Worm (Caenorhabditis elegans) whole organism, L1 larva: ENCODE data around the gene srj-8.

Experiments
- C04F5.9 ChIP-seq: sonication (generic microtip); optimal IDR thresholded peaks from 2 replicates; lab custom pipeline; 2016; ENCODE audit warnings: missing genetic modification characterization, missing compliant biosample characterization
- Y116A8C.19 ChIP-seq: sonication (generic microtip); optimal IDR thresholded peaks from 2 replicates; lab custom pipeline; 2016; ENCODE audit warnings: missing compliant biosample characterization, missing genetic modification characterization, borderline replicate concordance
- aha-1 ChIP-seq: fragments of 150-350 bp; optimal IDR thresholded peaks from 2 replicates; lab custom pipeline; 2014; ENCODE audit warnings: missing biosample characterization, missing genetic modification characterization
- aly-2 ChIP-seq: fragments of 150-350 bp; optimal IDR thresholded peaks from 2 replicates; lab custom pipeline; 2014; ENCODE audit warnings: missing biosample characterization, missing genetic modification characterization
- blmp-1 ChIP-seq: fragments of 150-350 bp; optimal IDR thresholded peaks from 2 replicates; lab custom pipeline; 2014; ENCODE audit warnings: missing biosample characterization, missing genetic modification characterization
- ceh-63 ChIP-seq: fragments of 200-800 bp; sonication (Bioruptor generic); optimal IDR thresholded peaks from 2 replicates; lab custom pipeline; 2018; ENCODE audit warnings: mild to moderate bottlenecking, missing genetic modification characterization, missing compliant biosample characterization
- ceh-8 ChIP-seq: fragments of 200-800 bp; sonication (Bioruptor generic); optimal IDR thresholded peaks from 2 replicates; lab custom pipeline; 2018; ENCODE audit warnings: mild to moderate bottlenecking, missing genetic modification characterization, moderate library complexity, missing compliant biosample characterization
- dpl-1 ChIP-seq, 3 experiments: fragments of 150-350 bp in 2 of 3; sonication (generic microtip) in 1 of 3; optimal IDR thresholded peaks; 2 replicates each; lab custom pipeline; 2014 to 2017; ENCODE audit warnings: missing biosample characterization in 3 of 3, missing genetic modification characterization in 3 of 3, missing genetic modification reagents in 3 of 3
- dsc-1 ChIP-seq: sonication (generic microtip); optimal IDR thresholded peaks from 2 replicates; lab custom pipeline; 2016; ENCODE audit warnings: mild to moderate bottlenecking, missing genetic modification characterization, missing compliant biosample characterization
- efl-1 ChIP-seq, 4 experiments: fragments of 150-350 bp; optimal IDR thresholded peaks in 3 of 4; peaks in 1 of 4; 1 replicate in 1 of 4; 2 replicates in 3 of 4; lab custom pipeline; 2014; ENCODE audit warnings: missing biosample characterization in 2 of 4, missing genetic modification characterization in 2 of 4, missing genetic modification reagents in 2 of 4
- egl-27 ChIP-seq, 2 experiments: fragments of 150-350 bp in 1 of 2; sonication (generic microtip); optimal IDR thresholded peaks; 3 replicates each; lab custom pipeline; 2017 to 2018; ENCODE audit warnings: missing biosample characterization in 2 of 2, missing genetic modification characterization in 2 of 2, missing genetic modification reagents in 2 of 2
- elt-2 ChIP-seq: sonication (generic microtip); optimal IDR thresholded peaks from 2 replicates; lab custom pipeline; 2016; ENCODE audit warnings: missing genetic modification characterization, mild to moderate bottlenecking, inconsistent platforms, missing compliant biosample characterization, missing genetic modification reagents
- ets-5 ChIP-seq: fragments of 200-800 bp; sonication (Bioruptor generic); IDR thresholded peaks from 2 replicates; pipeline ENCODE4 v1.3.6; 2022; ENCODE audit warnings: missing genetic modification characterization, missing compliant biosample characterization
- fkh-8 ChIP-seq: sonication (generic microtip); optimal IDR thresholded peaks from 2 replicates; lab custom pipeline; 2016; ENCODE audit warnings: mild to moderate bottlenecking, missing genetic modification characterization, missing compliant biosample characterization
- hlh-4 ChIP-seq: sonication (generic microtip); optimal IDR thresholded peaks from 2 replicates; lab custom pipeline; 2016; ENCODE audit warnings: mild to moderate bottlenecking, missing genetic modification characterization, missing compliant biosample characterization
- irx-1 ChIP-seq: sonication (generic microtip); optimal IDR thresholded peaks from 2 replicates; lab custom pipeline; 2016; ENCODE audit warnings: missing genetic modification characterization, missing compliant biosample characterization
- isw-1 ChIP-seq: fragments of 200-800 bp; sonication (Bioruptor generic); IDR thresholded peaks from 2 replicates; pipeline ENCODE4 v1.3.6; 2022; ENCODE audit warnings: missing genetic modification characterization, missing compliant biosample characterization
- jun-1 ChIP-seq: fragments of 150-350 bp; optimal IDR thresholded peaks from 2 replicates; lab custom pipeline; 2014; ENCODE audit warnings: missing biosample characterization, missing genetic modification reagents, missing genetic modification characterization
- lin-13 ChIP-seq: fragments of 150-350 bp; optimal IDR thresholded peaks from 2 replicates; lab custom pipeline; 2014; ENCODE audit warnings: missing biosample characterization, missing genetic modification reagents, missing genetic modification characterization
- lin-14 ChIP-seq: fragments of 200-800 bp; sonication (Bioruptor generic); optimal IDR thresholded peaks from 2 replicates; lab custom pipeline; 2018; ENCODE audit warnings: mild to moderate bottlenecking, missing genetic modification characterization, moderate library complexity, missing compliant biosample characterization
- lin-15B ChIP-seq: fragments of 150-350 bp; sonication (generic microtip); optimal IDR thresholded peaks from 3 replicates; lab custom pipeline; 2014; ENCODE audit warnings: missing biosample characterization, missing genetic modification characterization
- lin-35 ChIP-seq, 2 experiments: fragments of 150-350 bp; optimal IDR thresholded peaks; 2 replicates each; lab custom pipeline; 2014; ENCODE audit warnings: missing biosample characterization in 2 of 2, missing genetic modification characterization in 2 of 2, missing genetic modification reagents in 2 of 2
- lir-3 ChIP-seq: sonication (generic microtip); optimal IDR thresholded peaks from 2 replicates; lab custom pipeline; 2016; ENCODE audit warnings: mild to moderate bottlenecking, missing genetic modification characterization, moderate library complexity, missing compliant biosample characterization; ENCODE audit not compliant: poor library complexity
- lsy-2 ChIP-seq, 2 experiments: fragments of 150-350 bp; optimal IDR thresholded peaks; 2 replicates each; lab custom pipeline; 2014; ENCODE audit warnings: missing biosample characterization in 2 of 2, missing genetic modification characterization in 2 of 2
- mdl-1 ChIP-seq, 2 experiments: fragments of 150-350 bp; optimal IDR thresholded peaks; 2 replicates each; lab custom pipeline; 2014 to 2017; ENCODE audit warnings: missing biosample characterization in 2 of 2, missing genetic modification characterization in 2 of 2, inconsistent platforms in 1 of 2
- mef-2 ChIP-seq: fragments of 150-350 bp; optimal IDR thresholded peaks from 2 replicates; lab custom pipeline; 2014; ENCODE audit warnings: missing biosample characterization, missing genetic modification characterization
- mep-1 ChIP-seq: fragments of 150-350 bp; optimal IDR thresholded peaks from 2 replicates; lab custom pipeline; 2014; ENCODE audit warnings: missing biosample characterization, missing genetic modification characterization
- nhr-12 ChIP-seq: sonication (generic microtip); optimal IDR thresholded peaks from 2 replicates; lab custom pipeline; 2017; ENCODE audit warnings: missing biosample characterization, missing genetic modification characterization
- nhr-19 ChIP-seq: fragments of 200-800 bp; sonication (Bioruptor generic); conservative IDR thresholded peaks from 2 replicates; pipeline ENCODE4 v1.3.6; 2022; ENCODE audit warnings: missing genetic modification characterization, missing compliant biosample characterization
- nhr-20 ChIP-seq: sonication (generic microtip); optimal IDR thresholded peaks from 2 replicates; lab custom pipeline; 2016; ENCODE audit warnings: mild to moderate bottlenecking, missing genetic modification characterization, missing compliant biosample characterization
- nhr-47 ChIP-seq: sonication (generic microtip); optimal IDR thresholded peaks from 2 replicates; lab custom pipeline; 2016; ENCODE audit warnings: mild to moderate bottlenecking, missing genetic modification characterization, moderate library complexity, missing compliant biosample characterization
- nhr-71 ChIP-seq: sonication (generic microtip); optimal IDR thresholded peaks from 2 replicates; lab custom pipeline; 2016; ENCODE audit warnings: mild to moderate bottlenecking, missing genetic modification characterization, moderate library complexity, missing compliant biosample characterization
- nhr-84 ChIP-seq: sonication (generic microtip); optimal IDR thresholded peaks from 2 replicates; lab custom pipeline; 2017; ENCODE audit warnings: missing biosample characterization, missing genetic modification characterization
- nhr-90 ChIP-seq: sonication (generic microtip); optimal IDR thresholded peaks from 2 replicates; lab custom pipeline; 2016; ENCODE audit warnings: mild to moderate bottlenecking, missing genetic modification characterization, missing compliant biosample characterization; ENCODE audit not compliant: poor library complexity
- rnt-1 ChIP-seq: sonication (generic microtip); optimal IDR thresholded peaks from 2 replicates; lab custom pipeline; 2016; ENCODE audit warnings: mild to moderate bottlenecking, missing genetic modification characterization, moderate library complexity, missing compliant biosample characterization
- snu-23 ChIP-seq: sonication (generic microtip); optimal IDR thresholded peaks from 2 replicates; lab custom pipeline; 2016; ENCODE audit warnings: missing genetic modification characterization, missing compliant biosample characterization
- sox-4 ChIP-seq: sonication (generic microtip); optimal IDR thresholded peaks from 2 replicates; lab custom pipeline; 2016; ENCODE audit warnings: missing genetic modification characterization, missing compliant biosample characterization
- sup-37 ChIP-seq: fragments of 200-800 bp; sonication (Bioruptor generic); optimal IDR thresholded peaks from 2 replicates; lab custom pipeline; 2018; ENCODE audit warnings: mild to moderate bottlenecking, missing genetic modification characterization, missing compliant biosample characterization
- swsn-7 ChIP-seq: sonication (generic microtip); optimal IDR thresholded peaks from 2 replicates; lab custom pipeline; 2016; ENCODE audit warnings: missing genetic modification characterization, missing compliant biosample characterization
- tbx-2 ChIP-seq: sonication (generic microtip); optimal IDR thresholded peaks from 2 replicates; lab custom pipeline; 2016; ENCODE audit warnings: missing genetic modification characterization, missing compliant biosample characterization
- tlp-1 ChIP-seq: fragments of 150-350 bp; optimal IDR thresholded peaks from 2 replicates; lab custom pipeline; 2014; ENCODE audit warnings: missing biosample characterization, missing genetic modification characterization
- unc-130 ChIP-seq: fragments of 150-350 bp; optimal IDR thresholded peaks from 2 replicates; lab custom pipeline; 2017; ENCODE audit warnings: missing biosample characterization, missing genetic modification characterization, inconsistent platforms
- unc-62 ChIP-seq: fragments of 150-350 bp; optimal IDR thresholded peaks from 2 replicates; lab custom pipeline; 2014; ENCODE audit warnings: missing biosample characterization, missing genetic modification reagents, missing genetic modification characterization
- unc-98 ChIP-seq: fragments of 200-800 bp; sonication (Bioruptor generic); IDR thresholded peaks from 2 replicates; pipeline ENCODE4 v1.3.6; 2022; ENCODE audit warnings: missing genetic modification characterization, missing compliant biosample characterization
- vab-15 ChIP-seq: sonication (generic microtip); optimal IDR thresholded peaks from 2 replicates; lab custom pipeline; 2017; ENCODE audit warnings: missing genotype, mild to moderate bottlenecking, missing genetic modification characterization, missing compliant biosample characterization
- xbp-1 ChIP-seq: sonication (generic microtip); optimal IDR thresholded peaks from 2 replicates; lab custom pipeline; 2016; ENCODE audit warnings: missing genetic modification characterization, missing compliant biosample characterization
- ztf-11 ChIP-seq, 2 experiments: sonication (generic microtip); optimal IDR thresholded peaks; 2 replicates each; lab custom pipeline; 2016 to 2017; ENCODE audit warnings: missing genetic modification characterization in 2 of 2, missing biosample characterization in 1 of 2, missing compliant biosample characterization in 1 of 2
- ztf-4 ChIP-seq: fragments of 150-350 bp; optimal IDR thresholded peaks from 2 replicates; lab custom pipeline; 2014; ENCODE audit warnings: missing biosample characterization, missing genetic modification characterization

Gene srj-8

DNA sequence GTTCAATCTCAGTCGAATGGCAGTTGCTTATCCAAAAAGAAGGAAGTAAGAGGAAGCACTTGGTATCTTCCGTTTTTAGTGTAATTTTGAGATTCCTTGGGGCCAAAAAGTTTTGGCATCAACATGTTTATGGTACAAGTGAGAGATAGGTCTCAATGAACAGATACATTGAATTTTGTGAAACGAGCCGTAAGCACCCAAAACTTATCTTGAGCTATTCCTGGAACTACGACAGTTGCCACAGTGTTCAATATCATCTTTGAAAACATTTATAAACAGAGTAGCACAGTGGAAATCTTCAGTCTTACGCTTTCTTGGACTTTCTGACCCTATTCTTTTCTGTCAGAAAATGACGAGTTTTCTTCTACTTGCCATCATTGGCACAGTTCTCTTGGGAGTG is 27.4 kb downstream of the srj-8 start, which contains the start of gene T28A11.3:
Gene T28A11.3 (plus strand): TSS at position 301 of the 400 bp plus-strand sequence.
- TF ChIP-seq unc-98 (GFP tag; lab: Robert Waterston, UW) (no peak), nhr-84 (tag; lab: Kevin White, UChicago) (no peak), dsc-1 (tag; lab: Kevin White, UChicago) (no peak), xbp-1 (tag; lab: Kevin White, UChicago) (no peak)

DNA sequence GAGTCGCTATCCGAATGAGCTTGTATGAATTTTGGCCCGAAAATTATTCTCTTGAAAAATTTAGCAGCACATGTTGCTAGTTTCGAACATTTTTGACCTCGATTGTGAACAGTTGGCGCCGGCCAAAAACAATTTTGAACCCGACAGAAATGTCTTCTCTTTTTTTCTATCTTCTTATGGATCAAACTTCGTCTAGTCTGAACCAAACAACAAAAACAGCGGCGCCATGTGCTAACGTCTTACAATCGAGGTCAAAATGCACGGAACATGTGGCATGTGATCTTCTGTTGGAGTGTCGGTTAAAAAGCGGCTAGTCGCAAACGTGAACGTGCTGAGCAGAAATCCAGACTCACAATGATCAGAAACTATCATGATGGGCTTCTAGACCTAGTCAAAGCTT is 28.6 kb downstream of the srj-8 start:
- TF ChIP-seq unc-62 (no peak), lin-13 (no peak), sox-4 (tag; lab: Kevin White, UChicago) (no peak), vab-15 (no peak), jun-1 (no peak), rnt-1 (tag; lab: Kevin White, UChicago) (peak; percentile 49), fkh-8 (tag; lab: Kevin White, UChicago) (no peak), snu-23 (GFP tag; lab: Kevin White, UChicago) (no peak), mep-1 (tag; lab: Kevin White, UChicago) (no peak), ceh-8 (GFP tag; lab: Kevin White, UChicago) (no peak), ztf-11 (tag; optimal IDR thresholded peaks at IDR 0.05; lab: Kevin White, UChicago) (no peak), Y116A8C.19 (tag; lab: Kevin White, UChicago) (no peak), ztf-4 (tag; lab: Kevin White, UChicago) (no peak), nhr-19 (GFP tag; lab: Robert Waterston, UW) (peak; percentile 33; the same call in 1 of the 2 replicates), nhr-90 (tag; lab: Kevin White, UChicago) (no peak), xbp-1 (tag; lab: Kevin White, UChicago) (no peak), ceh-63 (no peak), lir-3 (tag; lab: Kevin White, UChicago) (no peak), isw-1 (GFP tag; lab: Robert Waterston, UW) (no peak), tlp-1 (tag; lab: Kevin White, UChicago) (no peak), aha-1 (tag; lab: Kevin White, UChicago) (no peak), unc-130 (tag; lab: Kevin White, UChicago) (no peak), swsn-7 (tag; lab: Kevin White, UChicago) (no peak), ets-5 (GFP tag; lab: Robert Waterston, UW) (no peak), nhr-71 (tag; lab: Kevin White, UChicago) (peak; percentile 71), irx-1 (tag; lab: Kevin White, UChicago) (no peak), lin-15B (no peak), nhr-12 (tag; lab: Kevin White, UChicago) (no peak), aly-2 (tag; lab: Kevin White, UChicago) (no peak), egl-27 (tag; optimal IDR thresholded peaks at IDR 0.05; lab: Kevin White, UChicago) (no peak), nhr-84 (tag; lab: Kevin White, UChicago) (no peak), nhr-20 (tag; lab: Kevin White, UChicago) (peak; percentile 29), sup-37 (GFP tag; lab: Kevin White, UChicago) (no peak), nhr-47 (tag; lab: Kevin White, UChicago) (no peak), lin-14 (GFP tag; lab: Kevin White, UChicago) (peak; percentile 75)

DNA sequence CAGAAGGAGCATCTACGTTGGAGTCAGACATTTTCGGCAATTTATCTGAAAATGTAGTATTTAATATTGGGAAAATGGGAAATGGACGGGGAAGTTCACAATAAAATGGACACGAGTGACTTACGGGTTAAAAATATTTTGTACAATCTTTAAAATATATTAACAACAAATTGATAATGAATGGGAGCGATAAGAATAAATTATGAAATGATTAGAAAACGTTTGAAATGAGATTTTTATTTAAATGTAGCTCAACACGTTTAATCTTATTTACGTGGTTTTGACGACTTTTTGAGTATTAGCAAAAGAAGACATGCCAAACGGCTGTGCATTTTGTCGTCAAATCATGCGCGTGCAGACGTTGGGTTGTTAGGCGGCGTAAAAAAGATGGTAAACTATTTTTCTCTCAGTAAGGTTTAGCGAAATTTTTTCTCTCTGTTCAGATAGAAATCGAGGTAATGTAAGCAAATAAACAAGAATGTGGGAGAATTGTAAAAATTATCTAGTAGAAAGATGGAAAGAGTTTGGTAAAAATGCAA is 30.6 kb downstream of the srj-8 start, which contains the start of gene fbxa-64:
Gene fbxa-64 (minus strand): TSS at position 51 of the 539 bp plus-strand sequence.
- TF ChIP-seq swsn-7 (tag; lab: Kevin White, UChicago): peak; percentile 7
- TF ChIP-seq nhr-12 (tag; lab: Kevin White, UChicago): no peak
- TF ChIP-seq mef-2 (tag; lab: Kevin White, UChicago): no peak
- peak; percentile 24 to 38 for TF ChIP-seq efl-1 (optimal IDR thresholded peaks at IDR 0.05; lab: Kevin White, UChicago)
- peak; percentile 39 to 94 for TF ChIP-seq efl-1 (GFP tag; optimal IDR thresholded peaks at IDR 0.05 in 1 of 2; lab: Kevin White, UChicago)
- peak; percentile 10 for TF ChIP-seq nhr-20 (tag; lab: Kevin White, UChicago)
- peak; percentile 21 for TF ChIP-seq nhr-47 (tag; lab: Kevin White, UChicago)
- TF ChIP-seq lsy-2 (tag; optimal IDR thresholded peaks at IDR 0.05; lab: Kevin White, UChicago): peak in 1 of 2 experiments; percentile 2
- TF ChIP-seq dpl-1 (GFP tag; optimal IDR thresholded peaks at IDR 0.05; lab: Kevin White, UChicago): peak in 2 of 3 experiments; percentile 26 to 53
- TF ChIP-seq mdl-1 (tag; optimal IDR thresholded peaks at IDR 0.05; lab: Kevin White, UChicago): no peak
- TF ChIP-seq tbx-2: no peak
- no peak for TF ChIP-seq elt-2 (tag; lab: Kevin White, UChicago)
- no peak for TF ChIP-seq C04F5.9 (tag; lab: Kevin White, UChicago)
- peak; percentile 44 for TF ChIP-seq snu-23 (GFP tag; lab: Kevin White, UChicago)
- TF ChIP-seq blmp-1: peak; percentile 14
- peak; percentile 21 for TF ChIP-seq nhr-71 (tag; lab: Kevin White, UChicago)
- no peak for TF ChIP-seq hlh-4 (tag; lab: Kevin White, UChicago)
- peak; percentile 50 for TF ChIP-seq mep-1 (tag; lab: Kevin White, UChicago)
- TF ChIP-seq lin-35 (GFP tag; optimal IDR thresholded peaks at IDR 0.05; lab: Kevin White, UChicago): peak; percentile 27 to 46
- TF ChIP-seq unc-130 (tag; lab: Kevin White, UChicago): no peak
